Worm (Caenorhabditis elegans): Measurements from ENCODE around the gene pen-2.
A peak's percentile ranks its signal among the peaks of the same experiment; 100 is the strongest.

Gene pen-2

DNA sequence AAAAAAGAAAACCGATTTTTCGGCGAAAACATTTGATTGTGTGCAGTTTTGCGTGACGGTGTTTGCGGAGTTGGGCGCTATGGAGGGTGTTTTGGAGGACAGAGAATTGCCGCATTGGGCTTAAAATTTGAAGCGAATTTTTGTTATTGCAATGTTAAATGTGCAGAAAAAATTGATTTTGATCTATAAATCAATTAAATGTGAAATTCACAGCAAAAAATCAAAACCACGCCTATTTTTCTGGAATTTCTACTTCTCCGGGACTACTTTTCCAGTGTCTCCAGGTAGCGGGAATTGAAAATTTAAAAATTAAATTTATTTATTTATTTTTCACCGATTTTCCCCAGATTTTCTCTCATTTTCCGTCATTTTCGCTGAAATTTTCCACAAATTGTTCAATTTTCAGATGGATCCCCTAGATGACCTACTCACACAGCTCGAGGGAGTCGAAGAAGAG, 25.9 kb upstream of the pen-2 start, which contains the start of gene mcm-10 (continued):
- TF ChIP-seq mxl-2 (GFP tag; conservative IDR thresholded peaks at IDR 0.05) = no peak
- no peak for TF ChIP-seq F49E8.2 (tag; optimal IDR thresholded peaks at IDR 0.05; ENCODE audit: borderline replicate concordance)
- TF ChIP-seq ZK546.5 (tag; optimal IDR thresholded peaks at IDR 0.05) = no peak
- TF ChIP-seq unc-39 (tag; optimal IDR thresholded peaks at IDR 0.05) = no peak
- no peak for TF ChIP-seq mxl-3 (GFP tag; optimal IDR thresholded peaks at IDR 0.05)
- TF ChIP-seq nhr-11 (tag; optimal IDR thresholded peaks at IDR 0.05) = peak; percentile 29
- TF ChIP-seq lin-38 (GFP tag; IDR thresholded peaks at IDR 0.05) = peak; percentile 62
- TF ChIP-seq madf-9 (GFP tag; conservative IDR thresholded peaks at IDR 0.05) = no peak
- peak; percentile 35 for TF ChIP-seq nhr-28 (tag; optimal IDR thresholded peaks at IDR 0.05)
- peak; percentile 23 for TF ChIP-seq hlh-30 (tag; optimal IDR thresholded peaks at IDR 0.05; ENCODE audit: insufficient read depth)
- TF ChIP-seq arid-1 (GFP tag; conservative IDR thresholded peaks at IDR 0.05) = no peak
- 0 out of 2 replicates have a peak, but pooled peaks have one; percentile 49 for TF ChIP-seq egl-43 (GFP tag; IDR thresholded peaks at IDR 0.05)
- peak; percentile 76 for TF ChIP-seq hmg-1.1 (GFP tag; IDR thresholded peaks at IDR 0.05)
- TF ChIP-seq F44E2.7 (GFP tag; IDR thresholded peaks at IDR 0.05) = no peak
- TF ChIP-seq daf-16 (GFP tag; optimal IDR thresholded peaks at IDR 0.05) = peak in 1 of 2 experiments; percentile 26
- peak; percentile 24 for TF ChIP-seq daf-16 (tag; optimal IDR thresholded peaks at IDR 0.05)
- TF ChIP-seq zfp-2 (tag; optimal IDR thresholded peaks at IDR 0.05) = no peak
- TF ChIP-seq mep-1 (tag; optimal IDR thresholded peaks at IDR 0.05) = peak; percentile 34
- TF ChIP-seq fkh-10 (GFP tag; optimal IDR thresholded peaks at IDR 0.05) = peak; percentile 32
- TF ChIP-seq dmd-6 (GFP tag; IDR thresholded peaks at IDR 0.05) = no peak
- TF ChIP-seq attf-4 (tag; optimal IDR thresholded peaks at IDR 0.05) = no peak
- TF ChIP-seq F37D6.2 (tag; optimal IDR thresholded peaks at IDR 0.05) = peak; percentile 34
- no peak for TF ChIP-seq ztf-11 (tag; optimal IDR thresholded peaks at IDR 0.05)
- no peak for TF ChIP-seq R02D3.7 (tag; optimal IDR thresholded peaks at IDR 0.05)

DNA sequence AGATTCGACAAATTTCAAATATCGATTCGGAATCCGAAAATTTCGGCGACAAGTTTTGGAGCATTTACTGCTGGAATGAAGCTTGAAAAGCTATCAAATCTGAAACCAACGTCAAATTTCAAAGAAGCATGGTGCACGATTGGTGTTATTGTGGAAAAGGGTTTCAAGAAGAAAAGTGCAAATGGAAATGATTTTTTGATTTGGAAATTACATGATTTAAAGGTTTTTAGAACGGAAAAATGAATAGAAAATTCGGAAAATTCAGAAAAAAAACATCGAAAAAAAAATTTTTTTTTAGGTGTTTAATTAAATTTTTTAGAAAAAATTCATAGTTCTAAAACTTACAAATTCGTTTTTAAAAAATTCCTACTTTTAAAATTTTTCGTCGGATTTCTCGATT, 25.0 kb upstream of the pen-2 start, which contains the start of gene teg-1:
Gene teg-1 (minus strand): TSS at position 101 of the 400 bp plus-strand sequence.
- no peak for TF ChIP-seq aha-1 (tag)
- TF ChIP-seq ceh-82 (tag; optimal IDR thresholded peaks at IDR 0.05) = no peak
- TF ChIP-seq nhr-48 (tag; optimal IDR thresholded peaks at IDR 0.05) = no peak
- no peak for TF ChIP-seq duxl-1 (tag; optimal IDR thresholded peaks at IDR 0.05; ENCODE audit: poor library complexity)
- no peak for TF ChIP-seq spr-3 (GFP tag; optimal IDR thresholded peaks at IDR 0.05)

- TF ChIP-seq fkh-10 (GFP tag; optimal IDR thresholded peaks at IDR 0.05) = no peak
- TF ChIP-seq ztf-7 (tag; optimal IDR thresholded peaks at IDR 0.05) = no peak
- TF ChIP-seq set-16 (GFP tag; IDR thresholded peaks at IDR 0.05) = peak; percentile 81
- no peak for TF ChIP-seq hlh-11 (tag; optimal IDR thresholded peaks at IDR 0.05)
- no peak for TF ChIP-seq nhr-41 (GFP tag; IDR thresholded peaks at IDR 0.05)
- TF ChIP-seq daf-8 (GFP tag; IDR thresholded peaks at IDR 0.05) = no peak
- TF ChIP-seq aha-1 (tag) = peak; percentile 58
- TF ChIP-seq php-3 (GFP tag; IDR thresholded peaks at IDR 0.05) = no peak
- TF ChIP-seq unc-130 (GFP tag; optimal IDR thresholded peaks at IDR 0.05) = no peak
- TF ChIP-seq nhr-76 (tag; optimal IDR thresholded peaks at IDR 0.05) = no peak
- TF ChIP-seq hlh-30 (tag; optimal IDR thresholded peaks at IDR 0.05; ENCODE audit: insufficient read depth) = no peak
- TF ChIP-seq spr-1 (tag; optimal IDR thresholded peaks at IDR 0.05) = no peak
- no peak for TF ChIP-seq nhr-237 (tag; optimal IDR thresholded peaks at IDR 0.05)
- no peak for TF ChIP-seq lin-15B (tag; optimal IDR thresholded peaks at IDR 0.05)
- TF ChIP-seq lin-38 (GFP tag; IDR thresholded peaks at IDR 0.05) = no peak
- TF ChIP-seq mdt-29 (GFP tag; IDR thresholded peaks at IDR 0.05) = no peak
- TF ChIP-seq Y5F2A.4 (GFP tag; optimal IDR thresholded peaks at IDR 0.05) = no peak
- TF ChIP-seq madf-5 (GFP tag; IDR thresholded peaks at IDR 0.05) = no peak
- TF ChIP-seq daf-12 (tag; optimal IDR thresholded peaks at IDR 0.05) = no peak
- TF ChIP-seq pha-4 (GFP tag; IDR thresholded peaks at IDR 0.05) = peak; percentile 34; the same call in 1 of the 2 replicates
- no peak for TF ChIP-seq pha-4 (tag; optimal IDR thresholded peaks at IDR 0.05)
These were observed 19.0 kb upstream of the pen-2 start for ce11 chrIII:11324093-11324492.

Data from whole organism, L4 larva.